Fruit fly (Drosophila melanogaster) whole organism, embryonic: ENCODE data around the gene CIA30.

Source experiments
- ATbp ChIP-seq: fragments of 200-800 bp; sonication (Bioruptor generic); optimal IDR thresholded peaks from 2 replicates; lab custom pipeline; 2017; ENCODE audit warnings: missing biosample characterization, mild to moderate bottlenecking, missing genetic modification characterization, missing genetic modification reagents
- Atf6 ChIP-seq: fragments of 200-800 bp; sonication (Bioruptor generic); IDR thresholded peaks from 2 replicates; pipeline ENCODE4 v1.3.6; 2022; ENCODE audit warnings: missing biosample characterization, missing genetic modification characterization
- CG10979 ChIP-seq: fragments of 200-800 bp; sonication (Bioruptor generic); optimal IDR thresholded peaks from 2 replicates; lab custom pipeline; 2018; ENCODE audit warnings: missing biosample characterization, mild to moderate bottlenecking, missing genetic modification characterization, moderate library complexity
- CG12104 ChIP-seq: fragments of 200-800 bp; sonication (Bioruptor generic); optimal IDR thresholded peaks from 3 replicates; lab custom pipeline; 2016; ENCODE audit warnings: missing biosample characterization, missing genetic modification characterization
- CG13775 ChIP-seq: fragments of 200-800 bp; sonication (Bioruptor generic); optimal IDR thresholded peaks from 3 replicates; lab custom pipeline; 2017; ENCODE audit warnings: missing biosample characterization, mild to moderate bottlenecking, missing genetic modification characterization
- CG15601 ChIP-seq: fragments of 200-800 bp; sonication (Bioruptor generic); optimal IDR thresholded peaks from 3 replicates; lab custom pipeline; 2019; ENCODE audit warnings: missing biosample characterization, mild to moderate bottlenecking, missing genetic modification characterization, moderate library complexity
- CG1647 ChIP-seq: fragments of 200-800 bp; sonication (Bioruptor generic); optimal IDR thresholded peaks from 3 replicates; lab custom pipeline; 2016; ENCODE audit warnings: missing biosample characterization, missing genetic modification characterization
- CG1832 ChIP-seq: fragments of 200-800 bp; sonication (Bioruptor generic); optimal IDR thresholded peaks from 2 replicates; lab custom pipeline; 2017; ENCODE audit warnings: missing biosample characterization, mild to moderate bottlenecking, missing genetic modification characterization, inconsistent platforms
- CG18619 ChIP-seq: fragments of 200-800 bp; sonication (Bioruptor generic); optimal IDR thresholded peaks from 3 replicates; lab custom pipeline; 2017; ENCODE audit warnings: missing biosample characterization, mild to moderate bottlenecking, missing genetic modification characterization
- CG2116 ChIP-seq: fragments of 200-800 bp; sonication (Bioruptor generic); optimal IDR thresholded peaks from 3 replicates; lab custom pipeline; 2018; ENCODE audit warnings: missing biosample characterization, mild to moderate bottlenecking, missing genetic modification characterization
- CG2712 ChIP-seq: fragments of 200-800 bp; optimal IDR thresholded peaks from 3 replicates; lab custom pipeline; 2019; ENCODE audit warnings: missing biosample characterization, mild to moderate bottlenecking, missing genetic modification characterization, moderate library complexity
- CG32532 ChIP-seq: fragments of 200-800 bp; sonication (Bioruptor generic); IDR thresholded peaks from 2 replicates; pipeline ENCODE4 v1.3.6; 2022; ENCODE audit warnings: missing biosample characterization, missing genetic modification characterization
- CG32772 ChIP-seq: fragments of 200-800 bp; sonication (Bioruptor generic); IDR thresholded peaks from 2 replicates; pipeline ENCODE4 v1.3.6; 2022; ENCODE audit warnings: missing biosample characterization, missing genetic modification characterization
- CG4282 ChIP-seq: fragments of 200-800 bp; sonication (Bioruptor generic); optimal IDR thresholded peaks from 2 replicates; lab custom pipeline; 2016; ENCODE audit warnings: missing biosample characterization, missing genetic modification characterization
- CG4617 ChIP-seq: fragments of 200-800 bp; sonication (Bioruptor generic); optimal IDR thresholded peaks from 3 replicates; lab custom pipeline; 2016; ENCODE audit warnings: missing biosample characterization, missing genetic modification characterization, borderline replicate concordance
- CG6654 ChIP-seq: fragments of 200-800 bp; sonication (Bioruptor generic); optimal IDR thresholded peaks from 2 replicates; lab custom pipeline; 2017; ENCODE audit warnings: missing biosample characterization, mild to moderate bottlenecking, missing genetic modification characterization
- CG7357 ChIP-seq: fragments of 200-800 bp; sonication (Bioruptor generic); IDR thresholded peaks from 3 replicates; pipeline ENCODE4 v1.3.6; 2022; ENCODE audit warnings: missing biosample characterization, missing genetic modification characterization
- Dad ChIP-seq: fragments of 200-800 bp; sonication (Bioruptor generic); optimal IDR thresholded peaks from 3 replicates; lab custom pipeline; 2016; ENCODE audit warnings: missing biosample characterization, missing genetic modification characterization
- Elba2 ChIP-seq: fragments of 200-800 bp; sonication (Bioruptor generic); optimal IDR thresholded peaks from 3 replicates; lab custom pipeline; 2016; ENCODE audit warnings: missing biosample characterization, missing genetic modification characterization
- Ets65A ChIP-seq: fragments of 200-800 bp; sonication (Bioruptor generic); peaks from one replicate; lab custom pipeline; 2016; ENCODE audit warnings: missing biosample characterization, missing genetic modification characterization
- Hmr ChIP-seq: fragments of 200-800 bp; sonication (Bioruptor generic); optimal IDR thresholded peaks from 3 replicates; lab custom pipeline; 2017; ENCODE audit warnings: mild to moderate bottlenecking, missing biosample characterization, missing genetic modification reagents, missing genetic modification characterization
- Hr39 ChIP-seq: fragments of >200 bp; optimal IDR thresholded peaks from 2 replicates; lab custom pipeline; 2017
- Hr51 ChIP-seq, 2 experiments: fragments of 200-800 bp; sonication (Bioruptor generic); optimal IDR thresholded peaks; 2 replicates in 1 of 2; 3 replicates in 1 of 2; lab custom pipeline; 2016 to 2018; ENCODE audit warnings: missing biosample characterization in 2 of 2, missing genetic modification characterization in 2 of 2, mild to moderate bottlenecking in 1 of 2, moderate library complexity in 1 of 2
- Med ChIP-seq: fragments of 200-800 bp; sonication (Bioruptor generic); peaks from one replicate; lab custom pipeline; 2016; ENCODE audit warnings: missing biosample characterization, missing genetic modification characterization, mild to moderate bottlenecking, inconsistent platforms, moderate library complexity
- NfI ChIP-seq: fragments of 200-800 bp; sonication (Bioruptor generic); optimal IDR thresholded peaks from 3 replicates; lab custom pipeline; 2018; ENCODE audit warnings: missing biosample characterization, mild to moderate bottlenecking, missing genetic modification characterization, moderate library complexity
- PHDP ChIP-seq: fragments of 200-800 bp; sonication (Bioruptor generic); optimal IDR thresholded peaks from 3 replicates; lab custom pipeline; 2018; ENCODE audit warnings: missing biosample characterization, mild to moderate bottlenecking, missing genetic modification characterization, moderate library complexity
- ab ChIP-seq: fragments of 200-800 bp; sonication (Bioruptor generic); optimal IDR thresholded peaks from 2 replicates; lab custom pipeline; 2016; ENCODE audit warnings: missing biosample characterization, missing genetic modification characterization
- abd-A ChIP-seq: fragments of 200-800 bp; sonication (Bioruptor generic); optimal IDR thresholded peaks from 3 replicates; lab custom pipeline; 2019; ENCODE audit warnings: missing biosample characterization, mild to moderate bottlenecking, missing genetic modification characterization, moderate library complexity
- ase ChIP-seq: fragments of 200-800 bp; sonication (Bioruptor generic); IDR thresholded peaks from 3 replicates; pipeline ENCODE4 v1.3.6; 2022; ENCODE audit warnings: missing biosample characterization, missing genetic modification characterization
- az2 ChIP-seq: fragments of 200-800 bp; sonication (Bioruptor generic); optimal IDR thresholded peaks from 3 replicates; lab custom pipeline; 2016; ENCODE audit warnings: missing biosample characterization, missing genetic modification characterization
- cato ChIP-seq: fragments of 200-800 bp; sonication (Bioruptor generic); optimal IDR thresholded peaks from 2 replicates; lab custom pipeline; 2016; ENCODE audit warnings: missing biosample characterization, missing genetic modification characterization, borderline replicate concordance
- chif ChIP-seq, 2 experiments: fragments of 200-800 bp; sonication (Bioruptor generic); optimal IDR thresholded peaks; 3 replicates each; lab custom pipeline; 2016; ENCODE audit warnings: missing biosample characterization in 2 of 2, missing genetic modification characterization in 2 of 2
- dan ChIP-seq: fragments of 200-800 bp; sonication (Bioruptor generic); IDR thresholded peaks from 2 replicates; pipeline ENCODE4 v1.3.6; 2022; ENCODE audit warnings: missing biosample characterization, missing genetic modification characterization
- dm ChIP-seq: fragments of 200-800 bp; sonication (Bioruptor generic); optimal IDR thresholded peaks from 3 replicates; lab custom pipeline; 2016; ENCODE audit warnings: missing biosample characterization, missing genetic modification characterization
- dmrt99B ChIP-seq: fragments of 200-800 bp; sonication (Bioruptor generic); optimal IDR thresholded peaks from 2 replicates; lab custom pipeline; 2018; ENCODE audit warnings: missing biosample characterization, mild to moderate bottlenecking, missing genetic modification characterization, moderate library complexity
- dpn ChIP-seq, 2 experiments: fragments of 200-800 bp; sonication (Bioruptor generic); optimal IDR thresholded peaks; 3 replicates each; lab custom pipeline; 2016; ENCODE audit warnings: missing biosample characterization in 2 of 2, missing genetic modification characterization in 2 of 2
- dysf ChIP-seq: fragments of 200-800 bp; sonication (Bioruptor generic); IDR thresholded peaks from 3 replicates; pipeline ENCODE4 v1.3.6; 2022; ENCODE audit warnings: missing biosample characterization, missing genetic modification characterization
- fru ChIP-seq: fragments of >200 bp; optimal IDR thresholded peaks from 2 replicates; lab custom pipeline; 2017
- gsb-n ChIP-seq: fragments of 200-800 bp; sonication (Bioruptor generic); optimal IDR thresholded peaks from 3 replicates; lab custom pipeline; 2018; ENCODE audit warnings: missing biosample characterization, mild to moderate bottlenecking, missing genetic modification characterization
- h ChIP-seq: fragments of >200 bp; optimal IDR thresholded peaks from 2 replicates; lab custom pipeline; 2017
- jing ChIP-seq: fragments of 200-800 bp; sonication (Bioruptor generic); optimal IDR thresholded peaks from 2 replicates; lab custom pipeline; 2018; ENCODE audit warnings: missing biosample characterization, mild to moderate bottlenecking, missing genetic modification characterization
- mld ChIP-seq: fragments of 200-800 bp; sonication (Bioruptor generic); IDR thresholded peaks from 3 replicates; pipeline ENCODE4 v1.3.6; 2022; ENCODE audit warnings: missing biosample characterization, missing genetic modification characterization; ENCODE audit not compliant: partially characterized antibody
- oc ChIP-seq: fragments of 200-800 bp; sonication (Bioruptor generic); optimal IDR thresholded peaks from 2 replicates; lab custom pipeline; 2018; ENCODE audit warnings: missing biosample characterization, mild to moderate bottlenecking, missing genetic modification characterization, moderate library complexity
- onecut ChIP-seq: fragments of 200-800 bp; sonication (Bioruptor generic); IDR thresholded peaks from 2 replicates; pipeline ENCODE4 v1.3.6; 2022; ENCODE audit warnings: missing biosample characterization, missing genetic modification characterization
- rib ChIP-seq: fragments of 200-800 bp; sonication (Bioruptor generic); IDR thresholded peaks from 2 replicates; pipeline ENCODE4 v1.3.6; 2022; ENCODE audit warnings: missing biosample characterization, missing genetic modification characterization
- ro ChIP-seq: fragments of 200-800 bp; sonication (Bioruptor generic); IDR thresholded peaks from 2 replicates; pipeline ENCODE4 v1.3.6; 2022; ENCODE audit warnings: missing biosample characterization, missing genetic modification characterization
- sd ChIP-seq: fragments of 200-800 bp; sonication (Bioruptor generic); optimal IDR thresholded peaks from 3 replicates; lab custom pipeline; 2018; ENCODE audit warnings: missing biosample characterization, mild to moderate bottlenecking, missing genetic modification characterization, moderate library complexity
- toy ChIP-seq: fragments of 200-800 bp; sonication (Bioruptor generic); IDR thresholded peaks from 2 replicates; pipeline ENCODE4 v1.3.6; 2022; ENCODE audit warnings: missing biosample characterization, missing genetic modification characterization
- trem ChIP-seq: fragments of 200-800 bp; optimal IDR thresholded peaks from 3 replicates; lab custom pipeline; 2019; ENCODE audit warnings: missing biosample characterization, mild to moderate bottlenecking, missing genetic modification characterization, moderate library complexity
- wor ChIP-seq: fragments of 200-800 bp; sonication (Bioruptor generic); IDR thresholded peaks from 2 replicates; pipeline ENCODE4 v1.3.6; 2022; ENCODE audit warnings: missing biosample characterization, missing genetic modification characterization
- zen2 ChIP-seq: fragments of 200-800 bp; sonication (Bioruptor generic); IDR thresholded peaks from 3 replicates; pipeline ENCODE4 v1.3.6; 2022; ENCODE audit warnings: missing biosample characterization, missing genetic modification characterization; ENCODE audit not compliant: partially characterized antibody

CIA30 gene

DNA sequence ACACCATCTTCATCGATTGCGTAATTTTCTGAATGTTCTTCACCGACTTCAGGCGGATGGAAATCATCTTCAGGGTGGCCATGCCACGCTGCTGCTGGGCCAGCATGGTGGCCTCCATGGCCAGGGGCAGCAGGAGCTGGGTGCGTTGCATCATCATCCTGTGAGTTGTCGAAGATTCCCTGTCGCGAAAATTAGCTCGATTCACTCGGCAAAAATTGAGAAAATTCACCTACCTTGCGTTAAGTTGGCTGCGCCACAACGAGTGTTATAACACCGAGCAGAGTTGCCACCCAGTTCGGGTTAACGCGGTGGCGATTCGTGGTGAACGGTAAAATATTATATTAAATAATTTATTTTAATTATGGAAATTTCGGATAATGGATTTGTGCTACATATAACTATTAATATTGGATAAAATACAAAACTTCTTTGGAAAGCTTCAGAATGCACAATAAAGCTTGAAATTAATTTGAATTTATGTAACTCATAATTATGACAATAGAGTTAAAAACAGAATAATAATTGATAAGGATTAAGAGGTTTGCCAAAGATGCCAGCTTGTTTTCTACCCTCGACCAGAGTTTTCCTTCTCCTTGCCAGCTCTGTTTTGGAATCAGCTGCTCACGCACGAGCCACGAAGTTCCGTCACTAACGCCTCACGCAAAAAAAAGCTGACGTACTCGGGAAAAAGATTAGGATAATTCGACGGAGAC is 12.0 kb downstream of the CIA30 start, which contains the start of the genes ATPsyngamma and yata (continued):
- peak; percentile 54; the same call in 1 of the 2 replicates for TF ChIP-seq CG32532 (GFP tag; lab: Robert Waterston, UW)
- TF ChIP-seq Ets65A (GFP tag; lab: Kevin White, UChicago): peak; percentile 31
- no peak for TF ChIP-seq fru (lab: Kevin White, UChicago)
- TF ChIP-seq CG7357 (GFP tag; lab: Robert Waterston, UW): no peak
- no peak for TF ChIP-seq dan (GFP tag; lab: Robert Waterston, UW)
- TF ChIP-seq sd (tag; lab: Kevin White, UChicago): no peak
- TF ChIP-seq Med (GFP tag; lab: Kevin White, UChicago): peak; percentile 6
- peak; percentile 53 for TF ChIP-seq CG2712 (tag; lab: Kevin White, UChicago)
- TF ChIP-seq CG13775 (GFP tag; lab: Kevin White, UChicago): peak; percentile 14
- no peak for TF ChIP-seq CG12104 (GFP tag; lab: Kevin White, UChicago)
- TF ChIP-seq Hmr (GFP tag; lab: Kevin White, UChicago): no peak
- TF ChIP-seq CG18619: peak; percentile 40
- TF ChIP-seq NfI (GFP tag; lab: Kevin White, UChicago): peak; percentile 22
- peak; percentile 67 for TF ChIP-seq oc (tag; lab: Kevin White, UChicago)
- no peak for TF ChIP-seq abd-A (tag; lab: Kevin White, UChicago)
- no peak for TF ChIP-seq ab (GFP tag; lab: Kevin White, UChicago)
- peak; percentile 60; the same call in 2 of the 3 replicates for TF ChIP-seq zen2 (GFP tag; lab: Robert Waterston, UW)
- peak; percentile 18 for TF ChIP-seq PHDP (tag; lab: Kevin White, UChicago)
- TF ChIP-seq CG4617 (GFP tag; lab: Kevin White, UChicago): peak; percentile 25
- peak; percentile 19; the same call in 1 of the 3 replicates for TF ChIP-seq dysf
- no peak for TF ChIP-seq chif (GFP tag; optimal IDR thresholded peaks at IDR 0.05; lab: Kevin White, UChicago)
- no peak for TF ChIP-seq onecut (GFP tag; lab: Robert Waterston, UW)
- TF ChIP-seq dm (GFP tag; lab: Kevin White, UChicago): no peak
- no peak for TF ChIP-seq toy (GFP tag; lab: Robert Waterston, UW)
- TF ChIP-seq az2 (GFP tag; lab: Kevin White, UChicago): no peak
- 0 out of 3 replicates have a peak, but pooled peaks have one; percentile 36 for TF ChIP-seq mld (GFP tag; lab: Robert Waterston, UW)
- TF ChIP-seq gsb-n (tag; lab: Kevin White, UChicago): no peak
- no peak for TF ChIP-seq Hr39 (lab: Kevin White, UChicago)
- no peak for TF ChIP-seq h (lab: Kevin White, UChicago)
- peak; percentile 9 for TF ChIP-seq Elba2 (GFP tag; lab: Kevin White, UChicago)
- no peak for TF ChIP-seq CG1647
- no peak for TF ChIP-seq CG32772
- TF ChIP-seq Hr51 (GFP tag; optimal IDR thresholded peaks at IDR 0.05; lab: Kevin White, UChicago): no peak
- TF ChIP-seq trem (tag; lab: Kevin White, UChicago): peak; percentile 44
- TF ChIP-seq wor (GFP tag; lab: Robert Waterston, UW): no peak
- TF ChIP-seq ATbp (GFP tag; lab: Kevin White, UChicago): peak; percentile 4
- TF ChIP-seq ase (GFP tag; lab: Robert Waterston, UW): no peak
- peak in 1 of 2 experiments; percentile 35 for TF ChIP-seq dpn (GFP tag; optimal IDR thresholded peaks at IDR 0.05; lab: Kevin White, UChicago)
- TF ChIP-seq cato (GFP tag; lab: Kevin White, UChicago): no peak
- no peak for TF ChIP-seq CG1832 (GFP tag; lab: Kevin White, UChicago)
- no peak for TF ChIP-seq Dad (GFP tag; lab: Kevin White, UChicago)
- TF ChIP-seq dmrt99B (tag; lab: Kevin White, UChicago): no peak
- TF ChIP-seq CG4282 (GFP tag; lab: Kevin White, UChicago): no peak
- no peak for TF ChIP-seq CG6654 (GFP tag; lab: Kevin White, UChicago)
- no peak for TF ChIP-seq jing (GFP tag; lab: Kevin White, UChicago)
- no peak for TF ChIP-seq ro (GFP tag; lab: Robert Waterston, UW)
- peak; percentile 30 for TF ChIP-seq CG2116 (GFP tag; lab: Kevin White, UChicago)
- TF ChIP-seq CG15601 (tag; lab: Kevin White, UChicago): peak; percentile 57
- TF ChIP-seq Atf6 (GFP tag; lab: Robert Waterston, UW): no peak
- 0 out of 2 replicates have a peak, but pooled peaks have one; percentile 28 for TF ChIP-seq rib (GFP tag; lab: Robert Waterston, UW)
- TF ChIP-seq CG10979 (tag; lab: Kevin White, UChicago): peak; percentile 18
